Fruit fly (Drosophila melanogaster) whole organism, prepupa: Measurements from ENCODE around the gene Septin4.

Experiments
- Blimp-1 ChIP-seq: fragments of 200-800 bp; sonication (Bioruptor generic); optimal IDR thresholded peaks from 3 replicates; lab custom pipeline; 2017; ENCODE audit warnings: missing biosample characterization, missing genetic modification characterization, mild to moderate bottlenecking, moderate library complexity, missing genetic modification reagents
- CG10669 ChIP-seq: fragments of 200-800 bp; sonication (Bioruptor generic); optimal IDR thresholded peaks from 3 replicates; lab custom pipeline; 2018; ENCODE audit warnings: missing biosample characterization, mild to moderate bottlenecking, missing genetic modification characterization, moderate library complexity
- CG11294 ChIP-seq: fragments of 200-800 bp; sonication (Bioruptor generic); IDR thresholded peaks from 2 replicates; pipeline ENCODE4 v1.3.6; 2022; ENCODE audit warnings: missing biosample characterization, missing genetic modification characterization
- CG11762 ChIP-seq: fragments of 200-800 bp; sonication (Bioruptor generic); optimal IDR thresholded peaks from 3 replicates; lab custom pipeline; 2016; ENCODE audit warnings: missing biosample characterization, missing genetic modification characterization; ENCODE audit not compliant: insufficient read depth
- CG11902 ChIP-seq: fragments of 200-800 bp; sonication (Bioruptor generic); optimal IDR thresholded peaks from 3 replicates; lab custom pipeline; 2016; ENCODE audit warnings: missing biosample characterization, missing genetic modification characterization
- CG3032 ChIP-seq: fragments of 200-800 bp; optimal IDR thresholded peaks from 2 replicates; lab custom pipeline; 2019; ENCODE audit warnings: missing biosample characterization, mild to moderate bottlenecking, missing genetic modification characterization, moderate library complexity
- CG31627 ChIP-seq: fragments of 200-800 bp; sonication (Bioruptor generic); optimal IDR thresholded peaks from 3 replicates; lab custom pipeline; 2016; ENCODE audit warnings: missing biosample characterization, missing genetic modification characterization
- CG32006 ChIP-seq: fragments of 200-800 bp; sonication (Bioruptor generic); optimal IDR thresholded peaks from 3 replicates; lab custom pipeline; 2017; ENCODE audit warnings: missing biosample characterization, mild to moderate bottlenecking, missing genetic modification characterization
- CG34406 ChIP-seq: fragments of 200-800 bp; sonication (Bioruptor generic); optimal IDR thresholded peaks from 3 replicates; lab custom pipeline; 2016; ENCODE audit warnings: missing biosample characterization, missing genetic modification characterization
- CG4318 ChIP-seq: fragments of 200-800 bp; sonication (Bioruptor generic); optimal IDR thresholded peaks from 3 replicates; lab custom pipeline; 2017; ENCODE audit warnings: missing biosample characterization, mild to moderate bottlenecking, missing genetic modification characterization
- CG6163 ChIP-seq: fragments of 200-800 bp; sonication (Bioruptor generic); IDR thresholded peaks from 3 replicates; pipeline ENCODE4 v1.3.6; 2022; ENCODE audit warnings: missing biosample characterization, missing genetic modification characterization
- CG6276 ChIP-seq: fragments of 200-800 bp; sonication (Bioruptor generic); optimal IDR thresholded peaks from 2 replicates; lab custom pipeline; 2017; ENCODE audit warnings: missing biosample characterization, mild to moderate bottlenecking, missing genetic modification characterization
- CG6792 ChIP-seq: fragments of 200-800 bp; sonication (Bioruptor generic); optimal IDR thresholded peaks from 3 replicates; lab custom pipeline; 2016; ENCODE audit warnings: missing biosample characterization, missing genetic modification characterization
- CG6808 ChIP-seq: fragments of 200-800 bp; sonication (Bioruptor generic); optimal IDR thresholded peaks from 3 replicates; lab custom pipeline; 2017; ENCODE audit warnings: missing biosample characterization, missing genetic modification characterization, mild to moderate bottlenecking, moderate library complexity, missing genetic modification reagents
- CG7368 ChIP-seq: fragments of 200-800 bp; sonication (Bioruptor generic); optimal IDR thresholded peaks from 3 replicates; lab custom pipeline; 2016; ENCODE audit warnings: missing biosample characterization, missing genetic modification characterization
- CG8119 ChIP-seq: fragments of 200-800 bp; sonication (Bioruptor generic); IDR thresholded peaks from 3 replicates; pipeline ENCODE4 v1.3.6; 2022; ENCODE audit warnings: missing biosample characterization, missing genetic modification characterization
- CG8319 ChIP-seq: fragments of 200-800 bp; sonication (Bioruptor generic); optimal IDR thresholded peaks from 3 replicates; lab custom pipeline; 2016; ENCODE audit warnings: missing biosample characterization, missing genetic modification characterization
- CG8632 ChIP-seq: fragments of 200-800 bp; sonication (Bioruptor generic); optimal IDR thresholded peaks from 3 replicates; lab custom pipeline; 2016; ENCODE audit warnings: missing biosample characterization, missing genetic modification characterization
- Eip75B ChIP-seq: fragments of 200-800 bp; sonication (Bioruptor generic); optimal IDR thresholded peaks from 3 replicates; lab custom pipeline; 2016; ENCODE audit warnings: missing biosample characterization, missing genetic modification characterization
- Eip78C ChIP-seq: fragments of 200-800 bp; sonication (Bioruptor generic); peaks from one replicate; lab custom pipeline; 2016; ENCODE audit warnings: missing biosample characterization, missing genetic modification characterization
- Eip93F ChIP-seq: fragments of 200-800 bp; sonication (Bioruptor generic); optimal IDR thresholded peaks from 2 replicates; lab custom pipeline; 2016; ENCODE audit warnings: missing biosample characterization, mild to moderate bottlenecking, missing genetic modification characterization
- Ets21C ChIP-seq: fragments of 200-800 bp; sonication (Bioruptor generic); optimal IDR thresholded peaks from 3 replicates; lab custom pipeline; 2016; ENCODE audit warnings: missing biosample characterization, missing genetic modification characterization
- Ets96B ChIP-seq: fragments of 200-800 bp; optimal IDR thresholded peaks from 2 replicates; lab custom pipeline; 2019; ENCODE audit warnings: missing biosample characterization, mild to moderate bottlenecking, missing genetic modification characterization, moderate library complexity
- Gug ChIP-seq: fragments of 200-800 bp; sonication (Bioruptor generic); IDR thresholded peaks from 2 replicates; pipeline ENCODE4 v1.3.6; 2022; ENCODE audit warnings: missing biosample characterization, missing genetic modification characterization
- Hr38 ChIP-seq: sonication (Bioruptor generic); optimal IDR thresholded peaks from 2 replicates; lab custom pipeline; 2016; ENCODE audit warnings: missing biosample characterization, missing genetic modification characterization
- Hr39 ChIP-seq: fragments of 200-800 bp; sonication (Bioruptor generic); optimal IDR thresholded peaks from 2 replicates; lab custom pipeline; 2016; ENCODE audit warnings: missing biosample characterization, missing genetic modification characterization
- Lpt ChIP-seq: fragments of 200-800 bp; sonication (Bioruptor generic); optimal IDR thresholded peaks from 3 replicates; lab custom pipeline; 2016; ENCODE audit warnings: missing biosample characterization, missing genetic modification characterization
- Met ChIP-seq: fragments of 200-800 bp; sonication (Bioruptor generic); optimal IDR thresholded peaks from 3 replicates; lab custom pipeline; 2016; ENCODE audit warnings: missing biosample characterization, missing genetic modification characterization
- OdsH ChIP-seq: fragments of 200-800 bp; sonication (Bioruptor generic); optimal IDR thresholded peaks from 3 replicates; lab custom pipeline; 2016; ENCODE audit warnings: missing biosample characterization, missing genetic modification characterization
- Smox ChIP-seq: fragments of 200-800 bp; sonication (Bioruptor generic); optimal IDR thresholded peaks from 3 replicates; lab custom pipeline; 2016; ENCODE audit warnings: missing biosample characterization, missing genetic modification characterization
- Sox15 ChIP-seq: fragments of 200-800 bp; sonication (Bioruptor generic); optimal IDR thresholded peaks from 3 replicates; lab custom pipeline; 2016; ENCODE audit warnings: missing biosample characterization, missing genetic modification characterization
- achi ChIP-seq: fragments of 200-800 bp; sonication (Bioruptor generic); optimal IDR thresholded peaks from 3 replicates; lab custom pipeline; 2016; ENCODE audit warnings: missing biosample characterization, missing genetic modification characterization
- acj6 ChIP-seq: fragments of 200-800 bp; sonication (Bioruptor generic); optimal IDR thresholded peaks from 3 replicates; lab custom pipeline; 2016; ENCODE audit warnings: missing biosample characterization, missing genetic modification characterization
- esn ChIP-seq: fragments of 200-800 bp; sonication (Bioruptor generic); optimal IDR thresholded peaks from 2 replicates; lab custom pipeline; 2016; ENCODE audit warnings: missing biosample characterization, mild to moderate bottlenecking, missing genetic modification characterization, moderate library complexity
- fd59A ChIP-seq: fragments of 200-800 bp; sonication (Bioruptor generic); optimal IDR thresholded peaks from 2 replicates; lab custom pipeline; 2017; ENCODE audit warnings: missing biosample characterization, mild to moderate bottlenecking, missing genetic modification characterization, missing genetic modification reagents
- fd85E ChIP-seq: fragments of 200-800 bp; sonication (Bioruptor generic); optimal IDR thresholded peaks from 3 replicates; lab custom pipeline; 2016; ENCODE audit warnings: missing biosample characterization, missing genetic modification characterization
- fkh ChIP-seq: fragments of 200-800 bp; sonication (Bioruptor generic); optimal IDR thresholded peaks from 3 replicates; lab custom pipeline; 2017; ENCODE audit warnings: missing biosample characterization, mild to moderate bottlenecking, missing genetic modification characterization, moderate library complexity
- lz ChIP-seq: fragments of 200-800 bp; sonication (Bioruptor generic); optimal IDR thresholded peaks from 3 replicates; lab custom pipeline; 2016; ENCODE audit warnings: missing biosample characterization, missing genetic modification characterization
- net ChIP-seq: fragments of 200-800 bp; sonication (Bioruptor generic); optimal IDR thresholded peaks from 3 replicates; lab custom pipeline; 2016; ENCODE audit warnings: missing biosample characterization, missing genetic modification characterization
- pdm3 ChIP-seq: fragments of 200-800 bp; sonication (Bioruptor generic); optimal IDR thresholded peaks from 3 replicates; lab custom pipeline; 2016; ENCODE audit warnings: missing biosample characterization, missing genetic modification characterization
- salr ChIP-seq, 2 experiments: fragments of 200-800 bp; sonication (Bioruptor generic); optimal IDR thresholded peaks; 3 replicates each; lab custom pipeline; 2016 to 2018; ENCODE audit warnings: missing biosample characterization in 2 of 2, missing genetic modification characterization in 2 of 2, mild to moderate bottlenecking in 1 of 2
- ss ChIP-seq, 2 experiments: fragments of 200-800 bp; sonication (Bioruptor generic); optimal IDR thresholded peaks; 2 replicates in 1 of 2; 3 replicates in 1 of 2; lab custom pipeline; 2017 to 2018; ENCODE audit warnings: mild to moderate bottlenecking in 2 of 2, missing biosample characterization in 2 of 2, missing genetic modification characterization in 2 of 2, moderate library complexity in 1 of 2
- svp ChIP-seq: fragments of 200-800 bp; sonication (Bioruptor generic); peaks from one replicate; lab custom pipeline; 2016; ENCODE audit warnings: missing biosample characterization, missing genetic modification characterization
- topi ChIP-seq: fragments of 200-800 bp; sonication (Bioruptor generic); optimal IDR thresholded peaks from 3 replicates; lab custom pipeline; 2016; ENCODE audit warnings: missing biosample characterization, missing genetic modification characterization

Gene Septin4

DNA sequence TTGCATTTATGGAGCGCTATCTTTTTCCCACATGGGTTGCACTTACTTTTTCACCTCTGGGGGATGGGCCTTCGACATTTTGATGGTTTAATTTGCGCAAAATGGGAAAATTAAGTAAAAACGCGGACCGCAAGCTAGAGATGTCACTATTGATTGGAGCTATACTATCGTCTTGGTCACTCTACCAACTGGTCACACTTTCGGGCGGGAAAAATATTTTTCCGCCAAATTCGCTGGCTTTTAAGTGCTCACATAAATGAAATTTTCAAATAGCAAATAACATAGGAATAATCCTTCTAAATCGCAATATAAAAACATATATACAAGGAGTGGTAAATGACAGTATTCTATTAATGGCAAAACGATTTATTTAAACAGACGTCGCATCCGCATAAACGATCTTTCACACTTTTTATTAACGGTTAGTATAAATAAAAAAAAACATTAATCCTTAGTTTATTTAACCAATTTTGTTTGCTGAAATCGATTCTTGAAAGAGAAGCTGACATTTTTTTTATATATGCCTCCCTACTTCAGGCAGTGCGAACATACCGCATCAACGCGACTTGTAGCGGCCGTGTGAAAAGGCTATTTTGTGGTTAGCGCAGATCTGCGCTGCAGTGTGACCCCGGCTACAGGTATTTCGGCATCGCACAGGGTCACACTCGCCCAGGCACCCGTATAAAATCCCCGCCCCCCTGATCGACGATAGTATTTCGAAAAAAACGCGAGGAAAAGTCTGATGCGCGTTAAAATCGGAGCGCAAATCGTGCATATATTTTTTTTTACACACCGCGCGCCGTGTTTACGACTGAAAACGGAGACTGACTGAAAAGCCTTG is 54.5 kb downstream of the Septin4 start, which contains the start of the genes SNRPG and mthl1 (continued):
- peak; percentile 43 for TF ChIP-seq fd59A (GFP tag; lab: Kevin White, UChicago)
- TF ChIP-seq CG11294 (GFP tag; lab: Robert Waterston, UW): peak; percentile 91
- peak; percentile 87 for TF ChIP-seq pdm3 (GFP tag; lab: Kevin White, UChicago)
- peak; percentile 91 for TF ChIP-seq CG31627 (GFP tag; lab: Kevin White, UChicago)
- TF ChIP-seq CG32006: peak; percentile 87
- peak; percentile 78 for TF ChIP-seq CG4318 (GFP tag; lab: Kevin White, UChicago)
- TF ChIP-seq Sox15: peak; percentile 85
- TF ChIP-seq CG6276 (GFP tag; lab: Kevin White, UChicago): peak; percentile 58
- TF ChIP-seq Eip78C (GFP tag; lab: Kevin White, UChicago): peak; percentile 89
- TF ChIP-seq CG11902 (GFP tag; lab: Kevin White, UChicago): peak; percentile 81
- TF ChIP-seq CG8632: peak; percentile 67
- peak; percentile 88 for TF ChIP-seq Gug (GFP tag; lab: Robert Waterston, UW)
- peak; percentile 70 for TF ChIP-seq Eip93F (GFP tag; lab: Kevin White, UChicago)
- TF ChIP-seq CG34406 (GFP tag; lab: Kevin White, UChicago): peak; percentile 66
- peak; percentile 70 for TF ChIP-seq net (GFP tag; lab: Kevin White, UChicago)
- TF ChIP-seq OdsH (GFP tag; lab: Kevin White, UChicago): peak; percentile 80
- peak in 1 of 2 experiments; percentile 56 for TF ChIP-seq ss (GFP tag; optimal IDR thresholded peaks at IDR 0.05; lab: Kevin White, UChicago)
- TF ChIP-seq CG6808: peak; percentile 36
- no peak for TF ChIP-seq fd85E (GFP tag; lab: Kevin White, UChicago)
- peak; percentile 75 for TF ChIP-seq esn (GFP tag; lab: Kevin White, UChicago)
- no peak for TF ChIP-seq fkh (GFP tag; lab: Kevin White, UChicago)
- peak; percentile 71 to 81 for TF ChIP-seq salr (GFP tag; optimal IDR thresholded peaks at IDR 0.05; lab: Kevin White, UChicago)
- TF ChIP-seq Blimp-1 (GFP tag; lab: Kevin White, UChicago): peak; percentile 16
- TF ChIP-seq lz (GFP tag; lab: Kevin White, UChicago): peak; percentile 83
- TF ChIP-seq CG11762 (GFP tag; lab: Kevin White, UChicago): peak; percentile 63
- TF ChIP-seq CG3032 (tag; lab: Kevin White, UChicago): peak; percentile 73
- peak; percentile 29 for TF ChIP-seq CG7368
- TF ChIP-seq Hr38 (GFP tag; lab: Kevin White, UChicago): no peak
- peak; percentile 94 for TF ChIP-seq svp (GFP tag; lab: Kevin White, UChicago)
- peak; percentile 68 for TF ChIP-seq CG6792 (GFP tag; lab: Kevin White, UChicago)
- TF ChIP-seq Lpt (GFP tag; lab: Kevin White, UChicago): peak; percentile 70
- TF ChIP-seq Eip75B (GFP tag; lab: Kevin White, UChicago): peak; percentile 80

- TF ChIP-seq acj6: peak; percentile 41
- peak; percentile 89 for TF ChIP-seq Eip78C (GFP tag; lab: Kevin White, UChicago)
- peak; percentile 56 for TF ChIP-seq achi (GFP tag; lab: Kevin White, UChicago)
- TF ChIP-seq CG8119 (GFP tag; lab: Robert Waterston, UW): no peak
- TF ChIP-seq pdm3 (GFP tag; lab: Kevin White, UChicago): peak; percentile 58
- peak; percentile 74 for TF ChIP-seq CG10669 (GFP tag; lab: Kevin White, UChicago)
- peak; percentile 32 for TF ChIP-seq CG11762 (GFP tag; lab: Kevin White, UChicago)
- peak; percentile 43 for TF ChIP-seq CG6276 (GFP tag; lab: Kevin White, UChicago)
- TF ChIP-seq Smox (GFP tag; lab: Kevin White, UChicago): peak; percentile 61
- peak; percentile 82 to 85 for TF ChIP-seq ss (GFP tag; optimal IDR thresholded peaks at IDR 0.05; lab: Kevin White, UChicago)
- no peak for TF ChIP-seq fkh (GFP tag; lab: Kevin White, UChicago)
- TF ChIP-seq Ets96B (tag; lab: Kevin White, UChicago): peak; percentile 17
- peak; percentile 74 for TF ChIP-seq Blimp-1 (GFP tag; lab: Kevin White, UChicago)
- peak; percentile 3 for TF ChIP-seq Ets21C
- TF ChIP-seq Hr39 (GFP tag; lab: Kevin White, UChicago): peak; percentile 23
- TF ChIP-seq topi: peak; percentile 69
- peak; percentile 83 for TF ChIP-seq CG6163 (GFP tag; lab: Robert Waterston, UW)
- peak; percentile 11 for TF ChIP-seq Lpt (GFP tag; lab: Kevin White, UChicago)
- peak; percentile 71 for TF ChIP-seq lz (GFP tag; lab: Kevin White, UChicago)
- TF ChIP-seq svp (GFP tag; lab: Kevin White, UChicago): peak; percentile 77
- no peak for TF ChIP-seq CG4318 (GFP tag; lab: Kevin White, UChicago)
- TF ChIP-seq Met (GFP tag; lab: Kevin White, UChicago): peak; percentile 78
- TF ChIP-seq esn (GFP tag; lab: Kevin White, UChicago): peak; percentile 79
- no peak for TF ChIP-seq Eip93F (GFP tag; lab: Kevin White, UChicago)
- TF ChIP-seq Sox15: no peak
- TF ChIP-seq CG8319 (GFP tag; lab: Kevin White, UChicago): peak; percentile 42
- peak; percentile 50 for TF ChIP-seq OdsH (GFP tag; lab: Kevin White, UChicago)
Measured at dm6 chrX:16637594-16638485, 57.1 kb downstream of the Septin4 start, which contains the start of gene RpS19a. TSS of gene RpS19a (plus strand) at chrX:16637894.
